Worm (Caenorhabditis elegans) whole organism, late embryonic: ENCODE measurements around the gene T25D1.3.
A peak's percentile ranks its signal among the peaks of the same experiment; 100 is the strongest.

Experiments used
- C38D4.7 ChIP-seq: fragments of 200-800 bp; sonication (Bioruptor generic); optimal IDR thresholded peaks from 2 replicates; lab custom pipeline; 2018; ENCODE audit warnings: mild to moderate bottlenecking, missing genetic modification characterization, moderate library complexity, missing compliant biosample characterization
- F13H6.1 ChIP-seq: sonication (generic microtip); optimal IDR thresholded peaks from 2 replicates; lab custom pipeline; 2016; ENCODE audit warnings: missing genetic modification characterization, missing compliant biosample characterization
- K09A11.1 ChIP-seq: sonication (generic microtip); optimal IDR thresholded peaks from 2 replicates; lab custom pipeline; 2017; ENCODE audit warnings: antibody characterized with exemption, mild to moderate bottlenecking, missing genetic modification characterization, missing compliant biosample characterization; ENCODE audit not compliant: insufficient read depth
- T23F11.4 ChIP-seq: fragments of 200-800 bp; sonication (Bioruptor generic); optimal IDR thresholded peaks from 2 replicates; lab custom pipeline; 2018; ENCODE audit warnings: mild to moderate bottlenecking, missing genetic modification characterization, missing compliant biosample characterization
- ahr-1 ChIP-seq: sonication (generic microtip); optimal IDR thresholded peaks from 2 replicates; lab custom pipeline; 2016; ENCODE audit warnings: missing genetic modification characterization, missing compliant biosample characterization
- ama-1 ChIP-seq: fragments of 150-350 bp; optimal IDR thresholded peaks from 2 replicates; lab custom pipeline; 2014
- ceh-14 ChIP-seq: sonication (generic microtip); optimal IDR thresholded peaks from 2 replicates; lab custom pipeline; 2016; ENCODE audit warnings: missing genotype, missing genetic modification characterization, missing compliant biosample characterization
- ceh-2 ChIP-seq: sonication (generic microtip); optimal IDR thresholded peaks from 2 replicates; lab custom pipeline; 2016; ENCODE audit warnings: missing genotype, missing genetic modification characterization, missing compliant biosample characterization
- ceh-30 ChIP-seq: fragments of 150-350 bp; optimal IDR thresholded peaks from 2 replicates; lab custom pipeline; 2014; ENCODE audit warnings: missing biosample characterization, missing genetic modification characterization
- ceh-31 ChIP-seq: sonication (generic microtip); optimal IDR thresholded peaks from 2 replicates; lab custom pipeline; 2016; ENCODE audit warnings: missing genetic modification characterization, missing compliant biosample characterization
- che-1 ChIP-seq: sonication (generic microtip); optimal IDR thresholded peaks from 2 replicates; lab custom pipeline; 2016; ENCODE audit warnings: mild to moderate bottlenecking, missing genetic modification characterization, missing compliant biosample characterization
- elt-2 ChIP-seq: sonication (generic microtip); optimal IDR thresholded peaks from 2 replicates; lab custom pipeline; 2016; ENCODE audit warnings: missing genetic modification reagents, missing genetic modification characterization, missing compliant biosample characterization
- ets-4 ChIP-seq: sonication (generic microtip); optimal IDR thresholded peaks from 2 replicates; lab custom pipeline; 2016; ENCODE audit warnings: missing genetic modification characterization, missing compliant biosample characterization
- fkh-10 ChIP-seq: fragments of 150-350 bp; optimal IDR thresholded peaks from 2 replicates; lab custom pipeline; 2014; ENCODE audit warnings: missing biosample characterization, missing genetic modification reagents, missing genetic modification characterization
- fkh-6 ChIP-seq: sonication (generic microtip); optimal IDR thresholded peaks from 2 replicates; lab custom pipeline; 2016; ENCODE audit warnings: missing genetic modification characterization, missing compliant biosample characterization
- gmeb-2 ChIP-seq: sonication (generic microtip); optimal IDR thresholded peaks from 2 replicates; lab custom pipeline; 2016; ENCODE audit warnings: missing genetic modification characterization, inconsistent platforms, missing compliant biosample characterization
- hlh-6 ChIP-seq: sonication (generic microtip); optimal IDR thresholded peaks from 2 replicates; lab custom pipeline; 2016; ENCODE audit warnings: missing genotype, missing genetic modification characterization, missing compliant biosample characterization
- hlh-8 ChIP-seq: sonication (generic microtip); optimal IDR thresholded peaks from 2 replicates; lab custom pipeline; 2016; ENCODE audit warnings: missing genotype, missing genetic modification characterization, missing compliant biosample characterization
- lim-6 ChIP-seq: sonication (generic microtip); optimal IDR thresholded peaks from 2 replicates; lab custom pipeline; 2016; ENCODE audit warnings: missing genetic modification characterization, missing compliant biosample characterization
- lin-11 ChIP-seq: fragments of 200-800 bp; sonication (Bioruptor generic); optimal IDR thresholded peaks from 2 replicates; lab custom pipeline; 2018; ENCODE audit warnings: mild to moderate bottlenecking, missing genetic modification characterization, missing compliant biosample characterization
- madf-2 ChIP-seq: sonication (generic microtip); optimal IDR thresholded peaks from 2 replicates; lab custom pipeline; 2017; ENCODE audit warnings: missing genetic modification characterization, missing compliant biosample characterization
- mec-3 ChIP-seq: sonication (generic microtip); optimal IDR thresholded peaks from 2 replicates; lab custom pipeline; 2016; ENCODE audit warnings: borderline replicate concordance, missing genetic modification characterization, missing compliant biosample characterization
- nfya-1 ChIP-seq: sonication (generic microtip); optimal IDR thresholded peaks from 2 replicates; lab custom pipeline; 2017; ENCODE audit warnings: missing genetic modification characterization, mild to moderate bottlenecking, missing compliant biosample characterization, antibody characterized with exemption, moderate library complexity
- nhr-11 ChIP-seq: fragments of 150-350 bp; optimal IDR thresholded peaks from 2 replicates; lab custom pipeline; 2014; ENCODE audit warnings: missing biosample characterization, missing genetic modification characterization
- odd-2 ChIP-seq: sonication (generic microtip); optimal IDR thresholded peaks from 2 replicates; lab custom pipeline; 2017; ENCODE audit warnings: antibody characterized with exemption, mild to moderate bottlenecking, missing genetic modification characterization, missing compliant biosample characterization
- pat-9 ChIP-seq: fragments of 200-800 bp; sonication (Bioruptor generic); optimal IDR thresholded peaks from 2 replicates; lab custom pipeline; 2018; ENCODE audit warnings: mild to moderate bottlenecking, missing genetic modification characterization, moderate library complexity, missing compliant biosample characterization
- pha-4 ChIP-seq: fragments of 150-350 bp; optimal IDR thresholded peaks from 2 replicates; lab custom pipeline; 2018; ENCODE audit warnings: missing biosample characterization, missing genetic modification reagents, missing genetic modification characterization
- pqm-1 ChIP-seq: sonication (generic microtip); optimal IDR thresholded peaks from 2 replicates; lab custom pipeline; 2016; ENCODE audit warnings: missing genetic modification characterization, missing compliant biosample characterization
- pros-1 ChIP-seq: fragments of 150-350 bp; optimal IDR thresholded peaks from 2 replicates; lab custom pipeline; 2014; ENCODE audit warnings: missing biosample characterization, missing genetic modification reagents, missing genetic modification characterization
- ref-2 ChIP-seq: sonication (generic microtip); optimal IDR thresholded peaks from 2 replicates; lab custom pipeline; 2016; ENCODE audit warnings: missing genetic modification characterization, missing compliant biosample characterization
- sdc-2 ChIP-seq: sonication (generic microtip); optimal IDR thresholded peaks from 2 replicates; lab custom pipeline; 2016; ENCODE audit warnings: missing genotype, missing genetic modification characterization, missing compliant biosample characterization
- sox-4 ChIP-seq: sonication (generic microtip); optimal IDR thresholded peaks from 2 replicates; lab custom pipeline; 2017; ENCODE audit warnings: mild to moderate bottlenecking, missing genetic modification characterization, inconsistent platforms, missing compliant biosample characterization
- syd-9 ChIP-seq: sonication (generic microtip); optimal IDR thresholded peaks from 2 replicates; lab custom pipeline; 2016; ENCODE audit warnings: mild to moderate bottlenecking, missing genetic modification characterization, moderate library complexity, missing compliant biosample characterization
- tbx-2 ChIP-seq: sonication (generic microtip); optimal IDR thresholded peaks from 2 replicates; lab custom pipeline; 2016; ENCODE audit warnings: missing genetic modification characterization, missing compliant biosample characterization
- tbx-7 ChIP-seq: sonication (generic microtip); optimal IDR thresholded peaks from 2 replicates; lab custom pipeline; 2016; ENCODE audit warnings: missing genotype, missing genetic modification characterization, missing compliant biosample characterization
- unc-42 ChIP-seq: sonication (generic microtip); optimal IDR thresholded peaks from 2 replicates; lab custom pipeline; 2016; ENCODE audit warnings: missing genotype, missing genetic modification characterization, missing compliant biosample characterization
- unc-55 ChIP-seq: sonication (generic microtip); optimal IDR thresholded peaks from 2 replicates; lab custom pipeline; 2017; ENCODE audit warnings: missing biosample characterization, missing genetic modification reagents, missing genetic modification characterization
- zip-5 ChIP-seq: sonication (generic microtip); optimal IDR thresholded peaks from 2 replicates; lab custom pipeline; 2016; ENCODE audit warnings: missing genetic modification characterization, missing compliant biosample characterization

The T25D1.3 gene

DNA sequence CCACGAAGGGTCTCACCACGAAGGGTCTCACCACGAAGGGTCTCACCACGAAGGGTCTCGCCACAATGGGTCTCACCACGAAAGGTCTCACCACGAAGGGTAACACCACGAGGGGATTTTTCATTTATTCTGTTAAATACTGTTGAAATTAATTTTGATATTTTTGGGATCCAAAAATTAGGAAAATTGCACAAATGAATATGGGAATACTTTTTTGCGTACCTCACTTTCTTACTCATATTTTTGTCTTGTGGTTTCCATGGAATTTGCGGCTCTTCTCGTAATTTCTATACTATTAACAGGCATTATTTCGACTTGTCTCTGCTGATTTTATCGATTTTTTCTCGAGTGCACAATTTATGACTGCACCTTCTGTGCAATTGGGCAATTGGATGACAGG is at the start of gene T25D1.3:
T25D1.3 (plus strand) TSS at position 301 of the 400 bp plus-strand sequence.
- TF ChIP-seq che-1 (tag; lab: Kevin White, UChicago) (no peak), hlh-6 (tag; lab: Kevin White, UChicago) (no peak), ama-1 (lab: Kevin White, UChicago) (no peak), pros-1 (tag; lab: Kevin White, UChicago) (no peak), pat-9 (tag; lab: Kevin White, UChicago) (no peak), T23F11.4 (no peak), mec-3 (no peak), zip-5 (no peak), K09A11.1 (tag; lab: Kevin White, UChicago) (no peak), ceh-2 (tag; lab: Kevin White, UChicago) (no peak), nfya-1 (no peak), lim-6 (no peak), ahr-1 (no peak), nhr-11 (no peak), sox-4 (tag; lab: Kevin White, UChicago) (no peak), ets-4 (tag; lab: Kevin White, UChicago) (no peak), ceh-14 (tag; lab: Kevin White, UChicago) (no peak), hlh-8 (tag; lab: Kevin White, UChicago) (no peak), unc-42 (tag; lab: Kevin White, UChicago) (no peak), pqm-1 (no peak)

ce11 chrX:16456659-16457058 is 48.8 kb upstream of the T25D1.3 start, which contains the start of gene nas-39:
TSS of gene nas-39 (plus strand) at chrX:16456927.
- TF ChIP-seq zip-5 (no peak), elt-2 (tag; lab: Kevin White, UChicago) (peak; percentile 74), madf-2 (no peak), ama-1 (lab: Kevin White, UChicago) (no peak)

DNA sequence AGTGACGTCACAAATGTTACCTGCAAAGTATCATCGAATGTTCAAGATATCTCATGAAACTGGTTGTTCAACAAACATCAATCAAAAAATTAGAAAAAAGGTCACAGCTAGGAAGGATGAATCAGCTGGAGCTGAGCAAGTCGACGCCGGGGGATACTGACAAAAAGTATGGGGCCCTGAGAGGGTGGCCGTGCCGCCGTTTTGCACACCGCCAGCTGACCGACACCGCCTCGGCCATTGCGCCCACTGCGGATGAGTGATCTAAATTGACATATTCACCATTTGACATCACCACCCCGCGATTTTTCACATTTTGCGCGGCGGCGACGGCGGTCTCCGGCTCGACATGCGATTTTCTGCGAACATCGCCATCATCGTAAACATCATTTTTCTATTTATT is 48.3 kb upstream of the T25D1.3 start:
- TF ChIP-seq ceh-30 (tag; lab: Kevin White, UChicago) (no peak), ama-1 (lab: Kevin White, UChicago) (no peak), odd-2 (tag; lab: Kevin White, UChicago) (no peak), T23F11.4 (no peak), pat-9 (tag; lab: Kevin White, UChicago) (no peak), C38D4.7 (GFP tag; lab: Kevin White, UChicago) (no peak), tbx-2 (tag; lab: Kevin White, UChicago) (no peak), ahr-1 (no peak)

- TF ChIP-seq pqm-1: no peak
- no peak for TF ChIP-seq F13H6.1 (tag; lab: Kevin White, UChicago)
- TF ChIP-seq pha-4 (tag; lab: Kevin White, UChicago): no peak
- TF ChIP-seq ceh-30 (tag; lab: Kevin White, UChicago): no peak
- TF ChIP-seq ref-2 (tag; lab: Kevin White, UChicago): no peak
- no peak for TF ChIP-seq lin-11 (tag; lab: Kevin White, UChicago)
- TF ChIP-seq ceh-2 (tag; lab: Kevin White, UChicago): no peak
- no peak for TF ChIP-seq ceh-31
- TF ChIP-seq mec-3: no peak
- TF ChIP-seq fkh-6 (tag; lab: Kevin White, UChicago): no peak
- TF ChIP-seq gmeb-2: no peak
- TF ChIP-seq che-1 (tag; lab: Kevin White, UChicago): no peak
- no peak for TF ChIP-seq unc-55 (GFP tag; lab: Kevin White, UChicago)
- TF ChIP-seq tbx-2 (tag; lab: Kevin White, UChicago): no peak
- no peak for TF ChIP-seq tbx-7
Observed at ce11 chrX:16461319-16461718, 44.1 kb upstream of the T25D1.3 start.

DNA sequence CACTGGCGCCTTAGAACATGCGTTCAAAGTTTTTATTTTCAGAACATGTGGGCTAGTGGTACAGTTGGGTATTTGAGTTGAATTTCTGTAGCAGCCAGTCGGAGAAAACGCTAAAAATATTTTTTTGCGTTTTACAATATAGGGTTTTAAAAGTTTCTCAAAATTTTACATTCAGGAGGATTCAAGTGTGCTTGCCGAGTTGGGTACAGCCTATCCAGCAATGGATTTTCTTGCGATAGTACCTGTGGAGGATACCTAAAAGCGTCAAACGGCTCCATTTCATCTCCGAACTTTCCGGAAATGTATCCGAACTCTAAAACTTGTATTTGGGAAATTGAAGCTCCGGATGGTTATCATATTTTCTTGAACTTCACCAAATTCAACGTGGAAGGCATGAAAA is 39.3 kb upstream of the T25D1.3 start:
- TF ChIP-seq ahr-1 (no peak), fkh-10 (no peak), syd-9 (tag; lab: Kevin White, UChicago) (no peak), sdc-2 (tag; lab: Kevin White, UChicago) (no peak)
